Worm (Caenorhabditis elegans): ENCODE data around the gene Y116A8C.468.

DNA sequence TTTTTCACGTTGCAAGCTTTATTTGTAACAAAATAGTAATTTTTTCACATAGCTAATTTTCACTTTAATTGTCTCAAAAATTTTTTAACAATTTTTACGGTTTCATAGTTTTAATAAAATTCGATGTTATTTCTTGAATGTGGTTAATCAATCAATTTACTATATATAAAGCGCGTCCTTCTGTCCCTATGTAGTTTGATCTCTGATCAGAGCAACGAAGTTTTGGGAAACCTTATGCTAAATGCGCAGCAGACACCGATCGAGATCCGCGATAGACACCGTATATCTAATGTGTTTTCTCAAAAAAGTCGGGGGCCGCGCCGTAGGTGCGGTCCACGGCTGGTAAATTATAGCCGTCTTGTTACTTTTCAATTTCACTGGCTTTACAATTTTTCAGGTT lies 29.6 kb upstream of the Y116A8C.468 start:
- TF ChIP-seq aha-1 (tag; optimal IDR thresholded peaks at IDR 0.05): no peak
- TF ChIP-seq pag-3 (tag; optimal IDR thresholded peaks at IDR 0.05; ENCODE audit: borderline replicate concordance, insufficient read depth): no peak
- no peak for TF ChIP-seq nhr-11 (tag; optimal IDR thresholded peaks at IDR 0.05)
- TF ChIP-seq elt-2 (tag; optimal IDR thresholded peaks at IDR 0.05): no peak
- no peak for TF ChIP-seq elt-3 (tag; optimal IDR thresholded peaks at IDR 0.05)
- no peak for TF ChIP-seq hlh-17 (GFP tag; optimal IDR thresholded peaks at IDR 0.05; ENCODE audit: borderline replicate concordance)
- TF ChIP-seq efl-1 (optimal IDR thresholded peaks at IDR 0.05): no peak
- TF ChIP-seq efl-1 (GFP tag; optimal IDR thresholded peaks at IDR 0.05 in 1 of 2): no peak
- TF ChIP-seq nhr-237 (tag; optimal IDR thresholded peaks at IDR 0.05): no peak
- TF ChIP-seq nhr-20 (tag; optimal IDR thresholded peaks at IDR 0.05): no peak
- TF ChIP-seq aly-2 (tag; optimal IDR thresholded peaks at IDR 0.05): no peak
- TF ChIP-seq ztf-4 (tag; optimal IDR thresholded peaks at IDR 0.05): no peak
- TF ChIP-seq lin-35 (GFP tag; optimal IDR thresholded peaks at IDR 0.05): no peak
- TF ChIP-seq nhr-77 (tag; optimal IDR thresholded peaks at IDR 0.05): no peak

All from whole organism, L1 larva.